Fruit fly (Drosophila melanogaster): ENCODE measurements around the gene CG42654.

Gene CG42654

DNA sequence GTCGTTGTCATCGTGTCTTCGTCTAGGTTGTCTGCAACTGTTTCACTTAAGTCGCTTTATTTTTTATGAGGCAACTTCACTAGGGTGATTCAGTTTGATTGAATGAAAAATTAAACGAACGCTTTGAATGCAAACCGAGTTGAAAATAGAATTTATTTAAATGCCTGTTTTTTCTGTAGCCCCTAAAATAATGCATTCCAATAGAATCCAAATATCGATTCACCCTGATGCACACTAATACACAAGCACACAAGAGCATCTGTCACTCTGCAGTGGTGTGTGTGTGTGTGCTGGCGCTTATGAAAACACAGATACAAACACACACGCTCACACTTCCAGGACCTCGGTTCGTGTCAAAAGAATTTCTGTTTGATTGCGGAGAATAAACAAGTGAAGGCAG is 7.5 kb upstream of the CG42654 start (continued):
- TF ChIP-seq cyc (GFP tag; optimal IDR thresholded peaks at IDR 0.05) (no peak), CG7368 (GFP tag; optimal IDR thresholded peaks at IDR 0.05) (no peak), spab (GFP tag; optimal IDR thresholded peaks at IDR 0.05) (peak; percentile 40), Hr39 (GFP tag; optimal IDR thresholded peaks at IDR 0.05) (no peak), CG4318 (GFP tag; optimal IDR thresholded peaks at IDR 0.05) (no peak), Eip78C (GFP tag) (peak; percentile 75), Eip93F (GFP tag; optimal IDR thresholded peaks at IDR 0.05) (no peak), CG10631 (GFP tag; optimal IDR thresholded peaks at IDR 0.05) (peak; percentile 36), CG34406 (GFP tag; optimal IDR thresholded peaks at IDR 0.05) (no peak), CG11762 (GFP tag; optimal IDR thresholded peaks at IDR 0.05; ENCODE audit: insufficient read depth) (no peak), Smox (GFP tag; optimal IDR thresholded peaks at IDR 0.05) (no peak), net (GFP tag; optimal IDR thresholded peaks at IDR 0.05) (peak; percentile 28), Eip75B (GFP tag; optimal IDR thresholded peaks at IDR 0.05) (no peak)

- no peak for TF ChIP-seq CG11762 (GFP tag; optimal IDR thresholded peaks at IDR 0.05; ENCODE audit: insufficient read depth)
- TF ChIP-seq CG4318 (GFP tag; optimal IDR thresholded peaks at IDR 0.05) = no peak
- no peak for TF ChIP-seq CG32006 (GFP tag; optimal IDR thresholded peaks at IDR 0.05)
- TF ChIP-seq CG6808 (GFP tag; optimal IDR thresholded peaks at IDR 0.05) = no peak
- TF ChIP-seq CG8632 (GFP tag; optimal IDR thresholded peaks at IDR 0.05) = no peak
- TF ChIP-seq Eip78C (GFP tag) = no peak
- TF ChIP-seq esn (GFP tag; optimal IDR thresholded peaks at IDR 0.05) = no peak
- TF ChIP-seq Hr39 (GFP tag; optimal IDR thresholded peaks at IDR 0.05) = no peak
- no peak for TF ChIP-seq salr (GFP tag; optimal IDR thresholded peaks at IDR 0.05)
- no peak for TF ChIP-seq fkh (GFP tag; optimal IDR thresholded peaks at IDR 0.05)
- no peak for TF ChIP-seq CG9139 (GFP tag; optimal IDR thresholded peaks at IDR 0.05)
- TF ChIP-seq CG6854 (GFP tag; optimal IDR thresholded peaks at IDR 0.05) = no peak
- no peak for TF ChIP-seq CG11902 (GFP tag; optimal IDR thresholded peaks at IDR 0.05)
These were observed 1.4 kb upstream of the CG42654 start, which contains the start of gene CG42263 for dm6 chr3L:19955699-19956098. Gene CG42263, minus strand, starts transcription at chr3L:19955799.

DNA sequence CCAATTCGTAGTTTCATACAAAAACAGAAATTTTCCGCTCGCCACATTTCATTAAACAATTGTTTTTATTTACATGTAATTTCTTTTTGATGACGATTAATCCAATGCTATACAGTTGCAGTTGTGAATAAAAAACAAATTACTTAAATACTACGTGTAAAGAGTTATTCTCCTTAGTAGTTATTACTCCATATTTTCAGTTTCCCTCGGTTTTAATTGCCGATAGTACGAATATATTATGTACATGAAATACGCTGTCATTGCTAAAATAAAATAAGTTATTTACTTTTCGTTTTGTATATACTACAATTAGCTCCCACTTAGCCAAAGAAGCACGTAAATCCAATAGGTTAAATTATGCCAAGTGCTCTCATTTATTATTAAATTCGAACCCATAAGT is 714 bp downstream of the CG42654 start, which contains the start of gene CG42655:
CG42655 (minus strand) TSS at position 101 of the 400 bp plus-strand sequence.
- TF ChIP-seq achi (GFP tag; optimal IDR thresholded peaks at IDR 0.05) = no peak
- TF ChIP-seq CG6792 (GFP tag; optimal IDR thresholded peaks at IDR 0.05) = no peak
- no peak for TF ChIP-seq pdm3 (GFP tag; optimal IDR thresholded peaks at IDR 0.05)
- no peak for TF ChIP-seq vri (GFP tag; optimal IDR thresholded peaks at IDR 0.05)
- TF ChIP-seq Eip78C (GFP tag) = no peak
- no peak for TF ChIP-seq Blimp-1 (GFP tag; optimal IDR thresholded peaks at IDR 0.05)
- no peak for TF ChIP-seq CG6808 (GFP tag; optimal IDR thresholded peaks at IDR 0.05)
- TF ChIP-seq Ets96B (tag; optimal IDR thresholded peaks at IDR 0.05) = no peak
- no peak for TF ChIP-seq CG11902 (GFP tag; optimal IDR thresholded peaks at IDR 0.05)
- no peak for TF ChIP-seq net (GFP tag; optimal IDR thresholded peaks at IDR 0.05)
- TF ChIP-seq topi (GFP tag; optimal IDR thresholded peaks at IDR 0.05) = no peak
- TF ChIP-seq Hr38 (GFP tag; optimal IDR thresholded peaks at IDR 0.05) = no peak

DNA sequence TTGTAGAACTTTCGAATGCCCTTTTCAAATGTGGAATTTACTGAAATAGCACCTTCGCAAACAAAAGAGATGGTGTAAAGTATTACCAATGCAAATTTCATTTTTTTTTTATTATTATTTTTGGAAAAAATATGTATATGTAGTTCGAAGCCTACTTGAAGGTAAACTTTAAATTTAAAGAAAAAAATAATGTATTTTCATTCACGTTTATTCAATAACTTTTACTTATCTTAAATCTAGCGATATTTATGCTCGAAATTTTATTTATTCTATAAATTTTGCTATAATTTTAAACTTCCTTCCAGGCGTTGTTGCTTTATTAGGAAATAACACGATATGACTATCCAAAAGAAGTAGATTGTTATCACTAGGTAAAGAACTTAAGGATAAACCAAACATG is 1.6 kb downstream of the CG42654 start, which contains the start of gene CG33710:
CG33710 (minus strand) TSS at position 101 of the 400 bp plus-strand sequence.
- no peak for TF ChIP-seq CG16779 (tag; optimal IDR thresholded peaks at IDR 0.05)
- TF ChIP-seq dsx (GFP tag; optimal IDR thresholded peaks at IDR 0.05; ENCODE audit: poor library complexity, severe bottlenecking) = no peak
- no peak for TF ChIP-seq CG10669 (GFP tag; optimal IDR thresholded peaks at IDR 0.05)
- no peak for TF ChIP-seq Blimp-1 (GFP tag; optimal IDR thresholded peaks at IDR 0.05)
- no peak for TF ChIP-seq fd59A (GFP tag; optimal IDR thresholded peaks at IDR 0.05)
- no peak for TF ChIP-seq dac (GFP tag; optimal IDR thresholded peaks at IDR 0.05)
- no peak for TF ChIP-seq CG11902 (GFP tag; optimal IDR thresholded peaks at IDR 0.05)
- no peak for TF ChIP-seq salr (GFP tag; optimal IDR thresholded peaks at IDR 0.05)
- no peak for TF ChIP-seq acj6 (GFP tag; optimal IDR thresholded peaks at IDR 0.05)
- no peak for TF ChIP-seq achi (GFP tag; optimal IDR thresholded peaks at IDR 0.05)
- no peak for TF ChIP-seq Sox15 (GFP tag; optimal IDR thresholded peaks at IDR 0.05)
- TF ChIP-seq Hr4 (GFP tag; optimal IDR thresholded peaks at IDR 0.05) = no peak
- TF ChIP-seq Sox14 (GFP tag; optimal IDR thresholded peaks at IDR 0.05) = no peak
- no peak for TF ChIP-seq CG32006 (GFP tag; optimal IDR thresholded peaks at IDR 0.05)
- TF ChIP-seq OdsH (GFP tag; optimal IDR thresholded peaks at IDR 0.05) = no peak

Measured in whole organism, prepupa.